Worm (Caenorhabditis elegans) whole organism, L4/young adult: ENCODE results near the gene rde-1.

Experiments used
- W03F9.2 ChIP-seq: fragments of 150-350 bp; optimal IDR thresholded peaks from 2 replicates; lab custom pipeline; 2014; ENCODE audit warnings: missing biosample characterization, missing genetic modification characterization
- him-1 ChIP-seq: sonication (generic microtip); optimal IDR thresholded peaks from 2 replicates; lab custom pipeline; 2016; ENCODE audit warnings: missing genotype, missing genetic modification reagents, missing genetic modification characterization, missing compliant biosample characterization

DNA sequence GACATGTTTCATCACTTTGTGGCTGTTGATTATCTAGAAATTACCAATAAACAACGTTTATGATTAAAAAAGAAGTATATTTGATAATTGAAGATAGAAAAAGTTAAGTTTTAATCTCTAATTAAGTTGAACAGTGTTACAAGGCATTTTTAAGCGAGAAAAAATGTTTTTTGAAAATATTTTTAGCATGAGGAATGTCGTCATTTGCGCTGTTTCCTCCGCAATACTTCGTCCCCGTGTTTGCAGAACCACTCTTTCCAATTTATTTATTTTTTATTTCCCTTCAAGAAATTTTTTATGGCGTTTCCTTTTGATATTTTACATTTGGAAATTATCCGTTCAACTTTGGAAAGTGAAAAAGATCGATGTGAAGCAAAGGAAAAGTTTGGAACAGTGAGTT, at the start of gene rde-1, which contains the start of gene trpp-6:
- no peak for TF ChIP-seq him-1 (tag; lab: Kevin White, UChicago)
- no peak for TF ChIP-seq W03F9.2 (tag; lab: Kevin White, UChicago)
